Worm (Caenorhabditis elegans) whole organism, young adult: ENCODE data around the gene phat-8.

Experiments
- B0019.2 ChIP-seq: fragments of 200-800 bp; sonication (Bioruptor generic); conservative IDR thresholded peaks from 2 replicates; pipeline ENCODE4 v1.3.6; 2022; ENCODE audit warnings: missing genetic modification reagents, missing genetic modification characterization, missing compliant biosample characterization
- B0035.1 ChIP-seq: sonication (generic microtip); optimal IDR thresholded peaks from 2 replicates; lab custom pipeline; 2016; ENCODE audit warnings: missing genetic modification characterization, mild to moderate bottlenecking, missing compliant biosample characterization, missing genotype, missing genetic modification reagents
- B0261.1 ChIP-seq: sonication (generic microtip); optimal IDR thresholded peaks from 2 replicates; lab custom pipeline; 2016; ENCODE audit warnings: mild to moderate bottlenecking, missing genetic modification characterization, moderate library complexity, missing compliant biosample characterization
- C06A6.2 ChIP-seq: fragments of 200-800 bp; sonication (Bioruptor generic); conservative IDR thresholded peaks from 2 replicates; pipeline ENCODE4 v1.3.6; 2022; ENCODE audit warnings: missing genetic modification characterization, missing compliant biosample characterization
- C17E4.6 ChIP-seq: fragments of 200-800 bp; sonication (Bioruptor generic); IDR thresholded peaks from 2 replicates; pipeline ENCODE4 v1.3.6; 2022; ENCODE audit warnings: missing genetic modification reagents, missing genetic modification characterization, missing compliant biosample characterization
- F10E7.11 ChIP-seq: sonication (generic microtip); optimal IDR thresholded peaks from 2 replicates; lab custom pipeline; 2017; ENCODE audit warnings: mild to moderate bottlenecking, missing genetic modification characterization, moderate library complexity, missing compliant biosample characterization
- F22D6.2 ChIP-seq: sonication (generic microtip); optimal IDR thresholded peaks from 2 replicates; lab custom pipeline; 2016; ENCODE audit warnings: mild to moderate bottlenecking, missing genetic modification characterization, missing compliant biosample characterization
- F33H1.4 ChIP-seq: fragments of 200-800 bp; sonication (Bioruptor generic); IDR thresholded peaks from 2 replicates; pipeline ENCODE4 v1.3.6; 2022; ENCODE audit warnings: missing genetic modification reagents, missing genetic modification characterization, missing compliant biosample characterization
- F37B4.10 ChIP-seq: fragments of 200-800 bp; sonication (Bioruptor generic); IDR thresholded peaks from 2 replicates; pipeline ENCODE4 v1.3.6; 2022; ENCODE audit warnings: missing genetic modification characterization, missing compliant biosample characterization
- F49E8.2 ChIP-seq: sonication (generic microtip); optimal IDR thresholded peaks from 3 replicates; lab custom pipeline; 2017; ENCODE audit warnings: missing genetic modification characterization, mild to moderate bottlenecking, missing compliant biosample characterization, antibody characterized with exemption, moderate library complexity; ENCODE audit not compliant: insufficient read depth
- K12H6.12 ChIP-seq: fragments of 200-800 bp; sonication (Bioruptor generic); optimal IDR thresholded peaks from 2 replicates; lab custom pipeline; 2018; ENCODE audit warnings: mild to moderate bottlenecking, missing genetic modification characterization, missing compliant biosample characterization
- Y53G8AR.9 ChIP-seq: fragments of 200-800 bp; sonication (Bioruptor generic); conservative IDR thresholded peaks from 2 replicates; pipeline ENCODE4 v1.3.6; 2022; ENCODE audit warnings: missing genetic modification reagents, missing genetic modification characterization, missing compliant biosample characterization
- ZK185.1 ChIP-seq: sonication (generic microtip); optimal IDR thresholded peaks from 2 replicates; lab custom pipeline; 2016; ENCODE audit warnings: mild to moderate bottlenecking, missing genetic modification characterization, missing compliant biosample characterization; ENCODE audit not compliant: poor library complexity, severe bottlenecking
- akir-1 ChIP-seq: fragments of 200-800 bp; sonication (Bioruptor generic); optimal IDR thresholded peaks from 2 replicates; lab custom pipeline; 2018; ENCODE audit warnings: mild to moderate bottlenecking, missing genetic modification characterization, moderate library complexity, missing compliant biosample characterization
- aptf-3 ChIP-seq: fragments of 200-800 bp; sonication (Bioruptor generic); IDR thresholded peaks from 2 replicates; pipeline ENCODE4 v1.3.6; 2022; ENCODE audit warnings: missing genetic modification characterization, missing compliant biosample characterization
- atf-7 ChIP-seq: sonication (generic microtip); optimal IDR thresholded peaks from 2 replicates; lab custom pipeline; 2017; ENCODE audit warnings: mild to moderate bottlenecking, missing genetic modification characterization, missing compliant biosample characterization
- athp-1 ChIP-seq: sonication (generic microtip); optimal IDR thresholded peaks from 2 replicates; lab custom pipeline; 2017; ENCODE audit warnings: mild to moderate bottlenecking, missing genetic modification characterization, missing compliant biosample characterization
- attf-5 ChIP-seq: fragments of 200-800 bp; sonication (Bioruptor generic); optimal IDR thresholded peaks from 2 replicates; lab custom pipeline; 2018; ENCODE audit warnings: mild to moderate bottlenecking, missing genetic modification characterization, missing compliant biosample characterization
- attf-6 ChIP-seq: fragments of 200-800 bp; sonication (Bioruptor generic); IDR thresholded peaks from 2 replicates; pipeline ENCODE4 v1.3.6; 2022; ENCODE audit warnings: missing genetic modification reagents, missing genetic modification characterization, missing compliant biosample characterization
- ccch-3 ChIP-seq: fragments of 200-800 bp; sonication (Bioruptor generic); optimal IDR thresholded peaks from 2 replicates; lab custom pipeline; 2018; ENCODE audit warnings: mild to moderate bottlenecking, missing genetic modification characterization, missing compliant biosample characterization
- ceh-100 ChIP-seq: fragments of 200-800 bp; sonication (Bioruptor generic); IDR thresholded peaks from 2 replicates; pipeline ENCODE4 v1.3.6; 2022; ENCODE audit warnings: missing genetic modification reagents, missing genetic modification characterization, missing compliant biosample characterization
- ceh-58 ChIP-seq: fragments of 200-800 bp; sonication (Bioruptor generic); IDR thresholded peaks from 2 replicates; pipeline ENCODE4 v1.3.6; 2022; ENCODE audit warnings: missing genetic modification characterization, missing compliant biosample characterization
- ceh-79 ChIP-seq: sonication (generic microtip); optimal IDR thresholded peaks from 2 replicates; lab custom pipeline; 2017; ENCODE audit warnings: mild to moderate bottlenecking, missing genetic modification characterization, missing compliant biosample characterization
- chd-7 ChIP-seq: sonication (generic microtip); optimal IDR thresholded peaks from 2 replicates; lab custom pipeline; 2016; ENCODE audit warnings: mild to moderate bottlenecking, missing genetic modification characterization, moderate library complexity, missing compliant biosample characterization
- dpff-1 ChIP-seq: sonication (generic microtip); optimal IDR thresholded peaks from 2 replicates; lab custom pipeline; 2017; ENCODE audit warnings: mild to moderate bottlenecking, missing genetic modification characterization, missing compliant biosample characterization
- egrh-3 ChIP-seq: fragments of 200-800 bp; sonication (Bioruptor generic); IDR thresholded peaks from 2 replicates; pipeline ENCODE4 v1.3.6; 2022; ENCODE audit warnings: missing genetic modification reagents, missing genetic modification characterization, missing compliant biosample characterization
- ekl-4 ChIP-seq: fragments of 200-800 bp; sonication (Bioruptor generic); IDR thresholded peaks from 2 replicates; pipeline ENCODE4 v1.3.6; 2022; ENCODE audit warnings: missing genetic modification reagents, missing genetic modification characterization, missing compliant biosample characterization
- fkh-3 ChIP-seq: sonication (generic microtip); optimal IDR thresholded peaks from 2 replicates; lab custom pipeline; 2016; ENCODE audit warnings: mild to moderate bottlenecking, missing genetic modification characterization, missing compliant biosample characterization
- hlh-26 ChIP-seq: fragments of 200-800 bp; sonication (Bioruptor generic); conservative IDR thresholded peaks from 2 replicates; pipeline ENCODE4 v1.3.6; 2022; ENCODE audit warnings: missing genetic modification reagents, missing genetic modification characterization, missing compliant biosample characterization
- hmg-20 ChIP-seq: fragments of 200-800 bp; sonication (Bioruptor generic); IDR thresholded peaks from 2 replicates; pipeline ENCODE4 v1.3.6; 2022; ENCODE audit warnings: missing genetic modification reagents, missing genetic modification characterization, missing compliant biosample characterization
- lin-26 ChIP-seq: fragments of 200-800 bp; sonication (Bioruptor generic); IDR thresholded peaks from 2 replicates; pipeline ENCODE4 v1.3.6; 2022; ENCODE audit warnings: missing genetic modification reagents, missing genetic modification characterization, missing compliant biosample characterization
- lin-54 ChIP-seq: fragments of 200-800 bp; sonication (Bioruptor generic); optimal IDR thresholded peaks from 2 replicates; lab custom pipeline; 2018; ENCODE audit warnings: mild to moderate bottlenecking, missing genetic modification characterization, missing compliant biosample characterization
- lir-1 ChIP-seq: fragments of 200-800 bp; sonication (Bioruptor generic); conservative IDR thresholded peaks from 2 replicates; pipeline ENCODE4 v1.3.6; 2022; ENCODE audit warnings: missing genetic modification reagents, missing genetic modification characterization, missing compliant biosample characterization
- madf-6 ChIP-seq: fragments of 200-800 bp; sonication (Bioruptor generic); IDR thresholded peaks from 2 replicates; pipeline ENCODE4 v1.3.6; 2022; ENCODE audit warnings: missing genetic modification reagents, missing genetic modification characterization, missing compliant biosample characterization
- mel-28 ChIP-seq: sonication (generic microtip); optimal IDR thresholded peaks from 2 replicates; lab custom pipeline; 2016; ENCODE audit warnings: borderline replicate concordance, mild to moderate bottlenecking, missing genetic modification characterization, missing compliant biosample characterization
- nfya-2 ChIP-seq: fragments of 200-800 bp; sonication (Bioruptor generic); IDR thresholded peaks from 2 replicates; pipeline ENCODE4 v1.3.6; 2022; ENCODE audit warnings: missing genetic modification reagents, missing genetic modification characterization, missing compliant biosample characterization
- nfyb-1 ChIP-seq: fragments of 200-800 bp; sonication (Bioruptor generic); IDR thresholded peaks from 2 replicates; pipeline ENCODE4 v1.3.6; 2022; ENCODE audit warnings: missing genetic modification reagents, missing genetic modification characterization, missing compliant biosample characterization
- rcor-1 ChIP-seq: fragments of 200-800 bp; sonication (Bioruptor generic); IDR thresholded peaks from 2 replicates; pipeline ENCODE4 v1.3.6; 2022; ENCODE audit warnings: missing genetic modification reagents, missing genetic modification characterization, missing compliant biosample characterization
- sdz-38 ChIP-seq: sonication (generic microtip); optimal IDR thresholded peaks from 2 replicates; lab custom pipeline; 2016; ENCODE audit warnings: missing genotype, missing genetic modification characterization, missing compliant biosample characterization
- sptf-2 ChIP-seq: fragments of 200-800 bp; sonication (Bioruptor generic); optimal IDR thresholded peaks from 2 replicates; lab custom pipeline; 2018; ENCODE audit warnings: mild to moderate bottlenecking, missing genetic modification characterization, missing compliant biosample characterization
- unc-62 ChIP-seq: fragments of 150-350 bp; optimal IDR thresholded peaks from 2 replicates; lab custom pipeline; 2014; ENCODE audit warnings: missing biosample characterization, missing genetic modification reagents, missing genetic modification characterization
- xnd-1 ChIP-seq: sonication (generic microtip); optimal IDR thresholded peaks from 2 replicates; lab custom pipeline; 2016; ENCODE audit warnings: missing genotype, missing genetic modification reagents, missing genetic modification characterization, missing compliant biosample characterization
- zfh-2 ChIP-seq: fragments of 200-800 bp; sonication (Bioruptor generic); conservative IDR thresholded peaks from 2 replicates; pipeline ENCODE4 v1.3.6; 2022; ENCODE audit warnings: missing genetic modification reagents, missing genetic modification characterization, missing compliant biosample characterization
- ztf-22 ChIP-seq: fragments of 200-800 bp; sonication (Bioruptor generic); optimal IDR thresholded peaks from 2 replicates; lab custom pipeline; 2018; ENCODE audit warnings: mild to moderate bottlenecking, missing genetic modification characterization, moderate library complexity, missing compliant biosample characterization
- ztf-25 ChIP-seq: fragments of 200-800 bp; sonication (Bioruptor generic); IDR thresholded peaks from 2 replicates; pipeline ENCODE4 v1.3.6; 2022; ENCODE audit warnings: missing genetic modification reagents, missing genetic modification characterization, missing compliant biosample characterization
- ztf-26 ChIP-seq: sonication (generic microtip); optimal IDR thresholded peaks from 2 replicates; lab custom pipeline; 2017; ENCODE audit warnings: missing genetic modification characterization, missing compliant biosample characterization
- ztf-28 ChIP-seq: fragments of 200-800 bp; sonication (Bioruptor generic); IDR thresholded peaks from 2 replicates; pipeline ENCODE4 v1.3.6; 2022; ENCODE audit warnings: missing genetic modification reagents, missing genetic modification characterization, missing compliant biosample characterization

phat-8 gene

ce11 chrII:12494067-12494477, 22.5 kb downstream of the phat-8 start (continued):
- TF ChIP-seq nfyb-1 (GFP tag; lab: Robert Waterston, UW) (no peak), nfya-2 (GFP tag; lab: Robert Waterston, UW) (no peak), B0035.1 (tag; lab: Kevin White, UChicago) (no peak), C06A6.2 (no peak), zfh-2 (GFP tag; lab: Robert Waterston, UW) (peak; percentile 74), sptf-2 (GFP tag; lab: Kevin White, UChicago) (no peak), ztf-28 (GFP tag; lab: Robert Waterston, UW) (no peak), ccch-3 (no peak)

ce11 chrII:12494556-12495131, 23.0 kb downstream of the phat-8 start, which contains the start of gene col-85:
col-85 (minus strand) TSS chrII:12495095.
- TF ChIP-seq hlh-26 (GFP tag; lab: Robert Waterston, UW): no peak
- no peak for TF ChIP-seq xnd-1
- peak; percentile 67 for TF ChIP-seq atf-7 (tag; lab: Kevin White, UChicago)
- peak; percentile 56; the same call in 1 of the 2 replicates for TF ChIP-seq attf-6
- TF ChIP-seq lin-26 (GFP tag; lab: Robert Waterston, UW): peak; percentile 98
- no peak for TF ChIP-seq ZK185.1 (tag; lab: Kevin White, UChicago)
- TF ChIP-seq ceh-79 (tag; lab: Kevin White, UChicago): peak; percentile 23
- peak; percentile 58 for TF ChIP-seq lir-1
- 0 out of 2 replicates have a peak, but pooled peaks have one; percentile 86 for TF ChIP-seq F37B4.10
- TF ChIP-seq ztf-22: no peak
- TF ChIP-seq attf-5 (GFP tag; lab: Kevin White, UChicago): peak; percentile 84
- no peak for TF ChIP-seq dpff-1 (tag; lab: Kevin White, UChicago)
- peak; percentile 93 for TF ChIP-seq ztf-25 (GFP tag; lab: Robert Waterston, UW)
- TF ChIP-seq C06A6.2: 0 out of 2 replicates have a peak, but pooled peaks have one; percentile 35
- TF ChIP-seq F10E7.11 (tag; lab: Kevin White, UChicago): peak; percentile 78
- peak; percentile 79 for TF ChIP-seq Y53G8AR.9 (GFP tag; lab: Robert Waterston, UW)
- peak; percentile 80 for TF ChIP-seq ztf-26 (tag; lab: Kevin White, UChicago)
- no peak for TF ChIP-seq egrh-3
- peak; percentile 87 for TF ChIP-seq chd-7 (tag; lab: Kevin White, UChicago)
- peak; percentile 87 for TF ChIP-seq fkh-3
- peak; percentile 53 for TF ChIP-seq F33H1.4 (GFP tag; lab: Robert Waterston, UW)
- peak; percentile 3 for TF ChIP-seq mel-28
- peak; percentile 72 for TF ChIP-seq ekl-4 (GFP tag; lab: Robert Waterston, UW)
- peak; percentile 93 for TF ChIP-seq nfyb-1 (GFP tag; lab: Robert Waterston, UW)
- peak; percentile 78 for TF ChIP-seq lin-54 (GFP tag; lab: Kevin White, UChicago)
- peak; percentile 99 for TF ChIP-seq B0261.1 (tag; lab: Kevin White, UChicago)
- TF ChIP-seq athp-1 (tag; lab: Kevin White, UChicago): peak; percentile 60
- no peak for TF ChIP-seq unc-62 (GFP tag; lab: Kevin White, UChicago)
- TF ChIP-seq C17E4.6: no peak
- TF ChIP-seq F22D6.2: peak; percentile 4
- TF ChIP-seq madf-6 (GFP tag; lab: Robert Waterston, UW): peak; percentile 72
- TF ChIP-seq aptf-3 (GFP tag; lab: Robert Waterston, UW): no peak
- no peak for TF ChIP-seq sdz-38 (tag; lab: Kevin White, UChicago)
- TF ChIP-seq ceh-58: peak; percentile 93
- peak; percentile 78 for TF ChIP-seq ceh-100 (GFP tag; lab: Robert Waterston, UW)
- TF ChIP-seq akir-1 (GFP tag; lab: Kevin White, UChicago): no peak
- TF ChIP-seq F49E8.2 (tag; lab: Kevin White, UChicago): peak; percentile 68
- peak; percentile 67 for TF ChIP-seq hmg-20 (GFP tag; lab: Robert Waterston, UW)
- peak; percentile 72 for TF ChIP-seq B0035.1 (tag; lab: Kevin White, UChicago)
- peak; percentile 85 for TF ChIP-seq rcor-1
- TF ChIP-seq B0019.2: peak; percentile 75
- peak; percentile 23 for TF ChIP-seq K12H6.12
